Fruit fly (Drosophila melanogaster) whole organism, embryonic: ENCODE results near the gene CG14568.

Experiments
- CG12219 ChIP-seq: fragments of 200-800 bp; sonication (Bioruptor generic); optimal IDR thresholded peaks from 3 replicates; lab custom pipeline; 2018; ENCODE audit warnings: missing biosample characterization, mild to moderate bottlenecking, missing genetic modification characterization
- CG14667 ChIP-seq: fragments of 200-800 bp; sonication (Bioruptor generic); IDR thresholded peaks from 2 replicates; pipeline ENCODE4 v1.3.6; 2022; ENCODE audit warnings: missing biosample characterization, missing genetic modification characterization
- CG17385 ChIP-seq: fragments of 200-800 bp; sonication (Bioruptor generic); optimal IDR thresholded peaks from 3 replicates; lab custom pipeline; 2018; ENCODE audit warnings: missing biosample characterization, mild to moderate bottlenecking, missing genetic modification characterization
- CG17802 ChIP-seq: fragments of 200-800 bp; sonication (Bioruptor generic); optimal IDR thresholded peaks from 2 replicates; lab custom pipeline; 2018; ENCODE audit warnings: missing biosample characterization, mild to moderate bottlenecking, missing genetic modification characterization, moderate library complexity
- CG17912 ChIP-seq: fragments of 200-800 bp; sonication (Bioruptor generic); optimal IDR thresholded peaks from 2 replicates; lab custom pipeline; 2018; ENCODE audit warnings: missing biosample characterization, mild to moderate bottlenecking, missing genetic modification characterization
- CG34224 ChIP-seq: fragments of 200-800 bp; sonication (Bioruptor generic); IDR thresholded peaks from 3 replicates; pipeline ENCODE4 v1.3.6; 2022; ENCODE audit warnings: missing biosample characterization, missing genetic modification characterization; ENCODE audit not compliant: partially characterized antibody
- CG3838 ChIP-seq: fragments of 200-800 bp; sonication (Bioruptor generic); optimal IDR thresholded peaks from 3 replicates; lab custom pipeline; 2016; ENCODE audit warnings: missing biosample characterization, missing genetic modification characterization
- CG43689 ChIP-seq: fragments of 200-800 bp; sonication (Bioruptor generic); IDR thresholded peaks from 2 replicates; pipeline ENCODE4 v1.3.6; 2022; ENCODE audit warnings: missing biosample characterization, missing genetic modification characterization
- CG7372 ChIP-seq: fragments of 200-800 bp; sonication (Bioruptor generic); IDR thresholded peaks from 2 replicates; pipeline ENCODE4 v1.3.6; 2022; ENCODE audit warnings: missing biosample characterization, missing genetic modification characterization
- CG7745 ChIP-seq: fragments of 200-800 bp; sonication (Bioruptor generic); optimal IDR thresholded peaks from 2 replicates; lab custom pipeline; 2018; ENCODE audit warnings: missing biosample characterization, mild to moderate bottlenecking, missing genetic modification characterization, moderate library complexity
- CG8765 ChIP-seq: fragments of 200-800 bp; sonication (Bioruptor generic); IDR thresholded peaks from 2 replicates; pipeline ENCODE4 v1.3.6; 2022; ENCODE audit warnings: missing biosample characterization, missing genetic modification characterization
- D19A ChIP-seq: fragments of 200-800 bp; optimal IDR thresholded peaks from 3 replicates; lab custom pipeline; 2019; ENCODE audit warnings: missing biosample characterization, mild to moderate bottlenecking, missing genetic modification characterization, moderate library complexity
- Eip74EF ChIP-seq, 2 experiments: fragments of 200-800 bp in 1 of 2; fragments of >200 bp in 1 of 2; sonication (Bioruptor generic) in 1 of 2; optimal IDR thresholded peaks; 2 replicates each; lab custom pipeline; 2017 to 2019; ENCODE audit warnings: missing biosample characterization in 2 of 2, missing genetic modification characterization in 2 of 2, mild to moderate bottlenecking in 1 of 2, moderate library complexity in 1 of 2
- Ets65A ChIP-seq: fragments of 200-800 bp; sonication (Bioruptor generic); peaks from one replicate; lab custom pipeline; 2016; ENCODE audit warnings: missing biosample characterization, missing genetic modification characterization
- HLH4C ChIP-seq: fragments of 200-800 bp; sonication (Bioruptor generic); IDR thresholded peaks from 3 replicates; pipeline ENCODE4 v1.3.6; 2022; ENCODE audit warnings: missing biosample characterization, missing genetic modification characterization; ENCODE audit not compliant: partially characterized antibody
- Max ChIP-seq: fragments of 200-800 bp; sonication (Bioruptor generic); optimal IDR thresholded peaks from 2 replicates; lab custom pipeline; 2016; ENCODE audit warnings: missing biosample characterization, mild to moderate bottlenecking, missing genetic modification characterization
- NC2β ChIP-seq: fragments of 200-800 bp; sonication (Bioruptor generic); optimal IDR thresholded peaks from 2 replicates; lab custom pipeline; 2016; ENCODE audit warnings: missing biosample characterization, missing genetic modification characterization
- Stat92E ChIP-seq, 3 experiments: fragments of >200 bp in 2 of 3; fragments of 200-800 bp in 1 of 3; sonication (Bioruptor generic) in 1 of 3; optimal IDR thresholded peaks; 2 replicates each; lab custom pipeline; 2017 to 2019; ENCODE audit warnings: missing biosample characterization in 3 of 3, missing genetic modification characterization in 3 of 3, mild to moderate bottlenecking in 1 of 3, moderate library complexity in 1 of 3
- Trl ChIP-seq, 3 experiments: fragments of >200 bp in 2 of 3; fragments of 200-800 bp in 1 of 3; sonication (Bioruptor generic) in 1 of 3; optimal IDR thresholded peaks; 2 replicates in 1 of 3; 3 replicates in 2 of 3; lab custom pipeline; 2016 to 2017; ENCODE audit warnings: missing biosample characterization in 1 of 3, missing genetic modification characterization in 1 of 3
- bbx ChIP-seq: fragments of 200-800 bp; sonication (Bioruptor generic); IDR thresholded peaks from 2 replicates; pipeline ENCODE4 v1.3.6; 2022; ENCODE audit warnings: missing biosample characterization, missing genetic modification characterization; ENCODE audit not compliant: partially characterized antibody
- cg ChIP-seq: fragments of 200-800 bp; sonication (Bioruptor generic); optimal IDR thresholded peaks from 3 replicates; lab custom pipeline; 2019; ENCODE audit warnings: missing biosample characterization, mild to moderate bottlenecking, missing genetic modification characterization, moderate library complexity
- chinmo ChIP-seq: fragments of 200-800 bp; sonication (Bioruptor generic); IDR thresholded peaks from 4 replicates; pipeline ENCODE4 v1.3.6; 2022; ENCODE audit warnings: missing biosample characterization, missing genetic modification characterization; ENCODE audit not compliant: partially characterized antibody
- crol ChIP-seq: fragments of 200-800 bp; sonication (Bioruptor generic); IDR thresholded peaks from 2 replicates; pipeline ENCODE4 v1.3.6; 2022; ENCODE audit warnings: missing biosample characterization, missing genetic modification characterization
- danr ChIP-seq: fragments of 200-800 bp; sonication (Bioruptor generic); IDR thresholded peaks from 2 replicates; pipeline ENCODE4 v1.3.6; 2022; ENCODE audit warnings: missing biosample characterization, missing genetic modification characterization
- dimm ChIP-seq: fragments of 200-800 bp; sonication (Bioruptor generic); IDR thresholded peaks from 2 replicates; pipeline ENCODE4 v1.3.6; 2022; ENCODE audit warnings: missing biosample characterization, missing genetic modification characterization
- fd3F ChIP-seq: fragments of 200-800 bp; sonication (Bioruptor generic); optimal IDR thresholded peaks from 2 replicates; lab custom pipeline; 2018; ENCODE audit warnings: missing biosample characterization, mild to moderate bottlenecking, missing genetic modification characterization, moderate library complexity
- gcm ChIP-seq: fragments of 200-800 bp; sonication (Bioruptor generic); optimal IDR thresholded peaks from 2 replicates; lab custom pipeline; 2019; ENCODE audit warnings: missing biosample characterization, mild to moderate bottlenecking, missing genetic modification characterization, moderate library complexity
- kay ChIP-seq: fragments of 200-800 bp; sonication (Bioruptor generic); optimal IDR thresholded peaks from 2 replicates; lab custom pipeline; 2016; ENCODE audit warnings: missing biosample characterization, missing genetic modification characterization
- kni ChIP-seq: fragments of 200-800 bp; sonication (Bioruptor generic); optimal IDR thresholded peaks from 3 replicates; lab custom pipeline; 2017; ENCODE audit warnings: mild to moderate bottlenecking, missing biosample characterization, missing genetic modification reagents, missing genetic modification characterization
- pfk ChIP-seq: fragments of 200-800 bp; sonication (Bioruptor generic); optimal IDR thresholded peaks from 2 replicates; lab custom pipeline; 2018; ENCODE audit warnings: missing biosample characterization, mild to moderate bottlenecking, missing genetic modification characterization, moderate library complexity
- ro ChIP-seq: fragments of 200-800 bp; sonication (Bioruptor generic); IDR thresholded peaks from 2 replicates; pipeline ENCODE4 v1.3.6; 2022; ENCODE audit warnings: missing biosample characterization, missing genetic modification characterization
- tap ChIP-seq: fragments of 200-800 bp; optimal IDR thresholded peaks from 3 replicates; lab custom pipeline; 2019; ENCODE audit warnings: missing biosample characterization, mild to moderate bottlenecking, missing genetic modification characterization, moderate library complexity

CG14568 gene

dm6 chr3L:21706144-21706926 lies 27.0 kb downstream of the CG14568 start, which contains the start of gene CG32447 (continued):
- no peak for TF ChIP-seq Stat92E (GFP tag; optimal IDR thresholded peaks at IDR 0.05; lab: Kevin White, UChicago)
- TF ChIP-seq NC2β, result no peak
- TF ChIP-seq danr (GFP tag; lab: Robert Waterston, UW), result no peak
- no peak for TF ChIP-seq HLH4C (GFP tag; lab: Robert Waterston, UW)
- TF ChIP-seq kay, result no peak
- no peak for TF ChIP-seq CG43689 (GFP tag; lab: Robert Waterston, UW)
- TF ChIP-seq Trl (optimal IDR thresholded peaks at IDR 0.05; lab: Kevin White, UChicago), result no peak
- no peak for TF ChIP-seq Trl (GFP tag; optimal IDR thresholded peaks at IDR 0.05; lab: Kevin White, UChicago)
- no peak for TF ChIP-seq CG7372 (GFP tag; lab: Robert Waterston, UW)
- TF ChIP-seq tap, result no peak
- no peak for TF ChIP-seq dimm
- TF ChIP-seq CG12219 (GFP tag; lab: Kevin White, UChicago), result no peak
- no peak for TF ChIP-seq CG17385 (GFP tag; lab: Kevin White, UChicago)
- no peak for TF ChIP-seq CG14667
- TF ChIP-seq CG17912 (GFP tag; lab: Kevin White, UChicago), result no peak
- TF ChIP-seq CG34224, result no peak
- no peak for TF ChIP-seq CG7745 (tag; lab: Kevin White, UChicago)
- TF ChIP-seq, all 482 proteins: peak for 13

- TF ChIP-seq crol (GFP tag; lab: Robert Waterston, UW) (peak; percentile 61), CG8765 (GFP tag; lab: Robert Waterston, UW) (no peak)
Observed at dm6 chr3L:21700945-21701344, 32.3 kb downstream of the CG14568 start.

dm6 chr3L:21700052-21700451 lies 33.2 kb downstream of the CG14568 start:
- TF ChIP-seq Max (no peak), CG3838 (no peak), bbx (GFP tag; lab: Robert Waterston, UW) (no peak), D19A (peak; percentile 59), Ets65A (GFP tag; lab: Kevin White, UChicago) (peak; percentile 59)
- TF ChIP-seq, all 482 proteins: peak for 2

- TF ChIP-seq crol (GFP tag; lab: Robert Waterston, UW) (no peak), ro (GFP tag; lab: Robert Waterston, UW) (no peak), chinmo (GFP tag; lab: Robert Waterston, UW) (0 out of 4 replicates have a peak, but pooled peaks have one; percentile 41), cg (peak; percentile 10), pfk (no peak), CG17802 (tag; lab: Kevin White, UChicago) (no peak), gcm (GFP tag; lab: Kevin White, UChicago) (peak; percentile 26), Eip74EF (GFP tag; optimal IDR thresholded peaks at IDR 0.05; lab: Kevin White, UChicago) (peak in 1 of 2 experiments; percentile 58), kni (peak; percentile 82), fd3F (no peak)
Observed at dm6 chr3L:21694647-21695046, 38.6 kb downstream of the CG14568 start.
